Fruit fly (Drosophila melanogaster): ENCODE measurements around the gene TfIIFalpha.
A peak's percentile ranks its signal among the peaks of the same experiment; 100 is the strongest.

Gene TfIIFalpha

DNA sequence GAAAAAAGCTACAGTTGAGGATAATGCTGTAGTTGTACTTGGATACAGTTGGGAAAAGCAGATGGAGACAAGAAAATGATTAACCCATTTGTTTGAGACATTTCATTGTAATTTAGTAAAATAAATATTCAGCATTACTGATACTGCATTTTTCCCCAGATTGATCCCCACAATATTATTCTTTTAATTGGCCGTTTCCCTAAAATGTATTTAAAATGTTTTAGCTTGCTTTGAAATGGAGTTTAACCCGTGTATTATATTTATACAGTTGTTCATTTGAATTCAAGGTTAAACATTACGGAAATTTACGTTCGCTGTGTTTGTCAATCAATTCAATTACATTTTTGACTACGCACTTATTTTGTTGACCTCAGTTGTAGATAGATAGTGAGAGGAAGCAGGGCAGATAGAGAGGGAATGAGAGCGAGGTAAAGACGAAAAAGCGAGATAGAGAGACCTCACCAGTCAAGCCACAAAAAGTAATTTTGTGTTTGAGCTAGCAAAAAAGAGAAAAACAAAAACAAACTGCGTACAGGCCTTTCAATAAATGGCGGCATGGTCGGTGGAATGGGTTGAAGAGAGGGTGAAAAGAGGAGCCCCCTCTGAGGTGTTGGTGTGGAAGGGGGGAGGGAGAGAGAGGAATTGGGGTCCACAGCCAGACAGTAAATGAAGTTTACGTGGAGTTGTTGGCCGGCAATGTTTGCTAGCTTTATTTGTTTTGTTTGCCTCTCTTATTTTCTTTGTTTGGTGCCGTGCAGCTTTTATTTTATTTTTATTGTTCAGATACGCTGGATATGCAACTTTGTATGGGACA, 30.4 kb downstream of the TfIIFalpha start (continued):
- TF ChIP-seq CG12104 (GFP tag; optimal IDR thresholded peaks at IDR 0.05) (peak; percentile 92), btn (GFP tag; optimal IDR thresholded peaks at IDR 0.05) (peak; percentile 73), Side (GFP tag; optimal IDR thresholded peaks at IDR 0.05) (peak; percentile 74), croc (GFP tag; conservative IDR thresholded peaks at IDR 0.05) (peak; percentile 64), CG31365 (tag; optimal IDR thresholded peaks at IDR 0.05) (peak; percentile 51), cato (GFP tag; optimal IDR thresholded peaks at IDR 0.05; ENCODE audit: borderline replicate concordance) (peak; percentile 79), sens-2 (GFP tag; IDR thresholded peaks at IDR 0.05) (peak; percentile 61; the same call in 1 of the 2 replicates), rib (GFP tag; IDR thresholded peaks at IDR 0.05) (no peak), CkIIα-i1 (GFP tag; IDR thresholded peaks at IDR 0.05) (0 out of 2 replicates have a peak, but pooled peaks have one; percentile 20), CG10462 (GFP tag; optimal IDR thresholded peaks at IDR 0.05) (peak; percentile 52), CG12769 (tag; optimal IDR thresholded peaks at IDR 0.05) (peak; percentile 73), fd96Cb (tag; optimal IDR thresholded peaks at IDR 0.05) (peak; percentile 89), kah (GFP tag; optimal IDR thresholded peaks at IDR 0.05) (peak; percentile 61), al (GFP tag; IDR thresholded peaks at IDR 0.05) (no peak; the same call in 1 of the 2 replicates), CG18476 (GFP tag; optimal IDR thresholded peaks at IDR 0.05) (peak; percentile 80), usp (GFP tag; optimal IDR thresholded peaks at IDR 0.05) (no peak), CG2712 (tag; optimal IDR thresholded peaks at IDR 0.05) (peak; percentile 90), ara (GFP tag; IDR thresholded peaks at IDR 0.05) (peak; percentile 63; the same call in 1 of the 2 replicates), ash1 (GFP tag; optimal IDR thresholded peaks at IDR 0.05) (no peak), so (GFP tag; IDR thresholded peaks at IDR 0.05) (peak; percentile 74; the same call in 2 of the 3 replicates), lov (optimal IDR thresholded peaks at IDR 0.05) (no peak), lov (GFP tag; IDR thresholded peaks at IDR 0.05) (0 out of 3 replicates have a peak, but pooled peaks have one; percentile 13), Chrac-16 (GFP tag; optimal IDR thresholded peaks at IDR 0.05) (peak; percentile 79), chinmo (GFP tag; IDR thresholded peaks at IDR 0.05; ENCODE audit: partially characterized antibody) (peak; percentile 75; the same call in 2 of the 4 replicates), CrebB (tag; optimal IDR thresholded peaks at IDR 0.05) (peak; percentile 59), HLHmδ (GFP tag; optimal IDR thresholded peaks at IDR 0.05) (no peak), CG3407 (GFP tag; optimal IDR thresholded peaks at IDR 0.05) (no peak), Gsc (GFP tag; IDR thresholded peaks at IDR 0.05) (no peak), CG30431 (GFP tag; optimal IDR thresholded peaks at IDR 0.05) (peak; percentile 81), CG4617 (GFP tag; optimal IDR thresholded peaks at IDR 0.05; ENCODE audit: borderline replicate concordance) (no peak), luna (GFP tag; optimal IDR thresholded peaks at IDR 0.05) (no peak), CG5180 (GFP tag; optimal IDR thresholded peaks at IDR 0.05) (peak; percentile 77), ranshi (GFP tag; IDR thresholded peaks at IDR 0.05) (peak; percentile 68; the same call in 1 of the 2 replicates), CG5953 (GFP tag; IDR thresholded peaks at IDR 0.05) (peak; percentile 30; the same call in 1 of the 2 replicates), bcd (GFP tag; optimal IDR thresholded peaks at IDR 0.05) (peak; percentile 88), lab (GFP tag; optimal IDR thresholded peaks at IDR 0.05) (peak; percentile 88), C15 (GFP tag; IDR thresholded peaks at IDR 0.05) (no peak), CG15011 (GFP tag; optimal IDR thresholded peaks at IDR 0.05) (peak; percentile 89), NC2β (GFP tag; optimal IDR thresholded peaks at IDR 0.05) (peak; percentile 65), phol (tag; optimal IDR thresholded peaks at IDR 0.05) (peak; percentile 92), tgo (GFP tag; IDR thresholded peaks at IDR 0.05) (peak; percentile 75), CG34422 (GFP tag; IDR thresholded peaks at IDR 0.05) (peak; percentile 53; the same call in 2 of the 3 replicates), Bdp1 (GFP tag; optimal IDR thresholded peaks at IDR 0.05) (peak; percentile 59), Dbx (GFP tag; IDR thresholded peaks at IDR 0.05) (peak; percentile 64; the same call in 1 of the 3 replicates), ERR (GFP tag; optimal IDR thresholded peaks at IDR 0.05) (peak; percentile 41), CG9876 (GFP tag; optimal IDR thresholded peaks at IDR 0.05) (peak; percentile 46), zf30C (GFP tag; optimal IDR thresholded peaks at IDR 0.05) (no peak), ro (GFP tag; IDR thresholded peaks at IDR 0.05) (peak; percentile 17; the same call in 1 of the 2 replicates), CG6765 (GFP tag; optimal IDR thresholded peaks at IDR 0.05) (peak; percentile 71)

All from whole organism, embryonic.